Worm (Caenorhabditis elegans) whole organism, midembryonic: ENCODE results near the gene sdz-8.

Experiments
- T22C8.4 ChIP-seq: fragments of 200-800 bp; sonication (Bioruptor generic); IDR thresholded peaks from 2 replicates; pipeline ENCODE4 v1.3.6; 2022; ENCODE audit warnings: missing genetic modification characterization, missing compliant biosample characterization
- cog-1 ChIP-seq: sonication (generic microtip); optimal IDR thresholded peaks from 2 replicates; lab custom pipeline; 2016; ENCODE audit warnings: missing genetic modification characterization, missing compliant biosample characterization
- flt-1 ChIP-seq: fragments of 200-800 bp; sonication (Bioruptor generic); IDR thresholded peaks from 2 replicates; pipeline ENCODE4 v1.3.6; 2022; ENCODE audit warnings: missing genetic modification characterization, missing compliant biosample characterization
- klf-2 ChIP-seq: fragments of 200-800 bp; sonication (Bioruptor generic); conservative IDR thresholded peaks from 2 replicates; pipeline ENCODE4 v1.3.6; 2022; ENCODE audit warnings: missing genetic modification reagents, missing genetic modification characterization, missing compliant biosample characterization
- med-1 ChIP-seq: sonication (generic microtip); optimal IDR thresholded peaks from 2 replicates; lab custom pipeline; 2017; ENCODE audit warnings: missing genetic modification characterization, mild to moderate bottlenecking, missing compliant biosample characterization, antibody characterized with exemption, missing genetic modification reagents; ENCODE audit not compliant: insufficient read depth
- ref-1 ChIP-seq: fragments of 200-800 bp; sonication (Bioruptor generic); conservative IDR thresholded peaks from 2 replicates; pipeline ENCODE4 v1.3.6; 2022; ENCODE audit warnings: missing genetic modification reagents, missing genetic modification characterization, missing compliant biosample characterization
- tab-1 ChIP-seq: fragments of 200-800 bp; sonication (Bioruptor generic); IDR thresholded peaks from 2 replicates; pipeline ENCODE4 v1.3.6; 2022; ENCODE audit warnings: missing genetic modification characterization, missing compliant biosample characterization
- ztf-23 ChIP-seq: fragments of 200-800 bp; sonication (Bioruptor generic); IDR thresholded peaks from 2 replicates; pipeline ENCODE4 v1.3.6; 2022; ENCODE audit warnings: missing genetic modification reagents, missing genetic modification characterization, missing compliant biosample characterization
- ztf-29 ChIP-seq: fragments of 200-800 bp; sonication (Bioruptor generic); IDR thresholded peaks from 2 replicates; pipeline ENCODE4 v1.3.6; 2022; ENCODE audit warnings: missing genetic modification reagents, missing genetic modification characterization, missing compliant biosample characterization

DNA sequence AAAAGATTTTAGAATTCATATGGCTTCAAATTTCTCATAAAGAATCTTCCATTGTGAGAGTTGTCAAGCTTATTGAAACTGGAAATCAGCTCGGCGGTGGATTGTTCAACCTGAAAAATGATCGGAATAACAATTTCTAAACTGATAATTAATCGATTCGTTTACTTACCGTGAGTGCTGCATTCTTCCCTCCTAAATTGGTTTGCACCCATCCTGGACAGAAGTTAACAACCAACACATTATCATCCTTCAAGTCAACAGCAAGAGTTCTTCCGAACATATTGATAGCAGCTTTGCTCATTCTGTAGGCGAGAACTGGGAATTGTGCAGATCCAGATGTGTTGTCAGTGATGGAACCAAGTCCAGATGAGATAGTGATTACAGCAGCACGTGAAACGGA, 846 bp downstream of the sdz-8 start:
- TF ChIP-seq flt-1 = no peak
- TF ChIP-seq T22C8.4 (GFP tag; lab: Robert Waterston, UW) = no peak
- no peak for TF ChIP-seq klf-2 (GFP tag; lab: Robert Waterston, UW)
- TF ChIP-seq ref-1 (GFP tag; lab: Robert Waterston, UW) = no peak
- TF ChIP-seq cog-1 (tag; lab: Kevin White, UChicago) = no peak
- TF ChIP-seq ztf-29 = no peak
- TF ChIP-seq ztf-23 (GFP tag; lab: Robert Waterston, UW) = no peak
- TF ChIP-seq tab-1 (GFP tag; lab: Robert Waterston, UW) = no peak
- no peak for TF ChIP-seq med-1 (GFP tag; lab: Kevin White, UChicago)
